Worm (Caenorhabditis elegans): ENCODE data around the gene nhr-47.

nhr-47 gene

ce11 chrV:5509134-5509533 is 4.1 kb downstream of the nhr-47 start:
- TF ChIP-seq hlh-15 (tag; optimal IDR thresholded peaks at IDR 0.05) (no peak), lin-11 (tag; optimal IDR thresholded peaks at IDR 0.05) (no peak), tbx-7 (tag; optimal IDR thresholded peaks at IDR 0.05) (no peak), ttx-3 (tag; optimal IDR thresholded peaks at IDR 0.05) (no peak), dve-1 (tag; optimal IDR thresholded peaks at IDR 0.05) (no peak), ceh-14 (tag; optimal IDR thresholded peaks at IDR 0.05) (no peak), Y22D7AL.16 (tag; optimal IDR thresholded peaks at IDR 0.05) (no peak), sox-4 (tag; optimal IDR thresholded peaks at IDR 0.05) (no peak), fkh-10 (GFP tag; optimal IDR thresholded peaks at IDR 0.05) (no peak), pha-4 (tag; optimal IDR thresholded peaks at IDR 0.05) (no peak), zip-5 (tag; optimal IDR thresholded peaks at IDR 0.05) (no peak), ceh-9 (tag; optimal IDR thresholded peaks at IDR 0.05) (no peak), rnt-1 (tag; optimal IDR thresholded peaks at IDR 0.05) (no peak), tbx-2 (tag; optimal IDR thresholded peaks at IDR 0.05) (no peak), lim-6 (tag; optimal IDR thresholded peaks at IDR 0.05) (no peak), pha-2 (tag; optimal IDR thresholded peaks at IDR 0.05) (no peak), eyg-1 (tag; optimal IDR thresholded peaks at IDR 0.05) (no peak)

- no peak for TF ChIP-seq pax-1 (tag; optimal IDR thresholded peaks at IDR 0.05)
- no peak for TF ChIP-seq pag-3 (tag; optimal IDR thresholded peaks at IDR 0.05; ENCODE audit: borderline replicate concordance)
- no peak for TF ChIP-seq npax-4 (tag; optimal IDR thresholded peaks at IDR 0.05)
- TF ChIP-seq ceh-19 (GFP tag; optimal IDR thresholded peaks at IDR 0.05) = no peak
These were observed 4.9 kb downstream of the nhr-47 start for ce11 chrV:5509966-5510365.

- TF ChIP-seq fkh-10 (GFP tag; optimal IDR thresholded peaks at IDR 0.05) (no peak), ceh-34 (tag; optimal IDR thresholded peaks at IDR 0.05) (no peak), madf-2 (tag; optimal IDR thresholded peaks at IDR 0.05) (no peak), hlh-8 (tag; optimal IDR thresholded peaks at IDR 0.05) (no peak)
These were observed 6.7 kb downstream of the nhr-47 start for ce11 chrV:5511720-5512119.

- TF ChIP-seq unc-3 (GFP tag; conservative IDR thresholded peaks at IDR 0.05) (no peak), unc-3 (tag; optimal IDR thresholded peaks at IDR 0.05) (no peak), ceh-45 (GFP tag; IDR thresholded peaks at IDR 0.05) (no peak), elt-2 (tag; optimal IDR thresholded peaks at IDR 0.05) (peak; percentile 15)
These were observed 7.5 kb downstream of the nhr-47 start for ce11 chrV:5512559-5512958.

ce11 chrV:5513630-5514378 is 8.8 kb downstream of the nhr-47 start, which contains the start of the genes hpo-15 and mms-19:
Gene hpo-15, minus strand, starts transcription at chrV:5513830.
Gene mms-19, plus strand, starts transcription at chrV:5514348.
- TF ChIP-seq unc-55 (GFP tag; optimal IDR thresholded peaks at IDR 0.05) = no peak
- no peak for TF ChIP-seq zip-5 (tag; optimal IDR thresholded peaks at IDR 0.05)
- TF ChIP-seq rnt-1 (tag; optimal IDR thresholded peaks at IDR 0.05) = no peak
- no peak for TF ChIP-seq pha-2 (tag; optimal IDR thresholded peaks at IDR 0.05)
- no peak for TF ChIP-seq unc-3 (GFP tag; conservative IDR thresholded peaks at IDR 0.05)
- TF ChIP-seq unc-3 (tag; optimal IDR thresholded peaks at IDR 0.05) = no peak
- no peak for TF ChIP-seq fkh-10 (GFP tag; optimal IDR thresholded peaks at IDR 0.05)
- no peak for TF ChIP-seq unc-42 (tag; optimal IDR thresholded peaks at IDR 0.05)
- no peak for TF ChIP-seq pqm-1 (tag; optimal IDR thresholded peaks at IDR 0.05)
- no peak for TF ChIP-seq Y22D7AL.16 (tag; optimal IDR thresholded peaks at IDR 0.05)
- TF ChIP-seq ceh-9 (tag; optimal IDR thresholded peaks at IDR 0.05) = no peak
- no peak for TF ChIP-seq ama-1 (optimal IDR thresholded peaks at IDR 0.05)
- TF ChIP-seq mec-3 (tag; optimal IDR thresholded peaks at IDR 0.05; ENCODE audit: borderline replicate concordance) = no peak
- no peak for TF ChIP-seq elt-2 (tag; optimal IDR thresholded peaks at IDR 0.05)
- no peak for TF ChIP-seq tbx-7 (tag; optimal IDR thresholded peaks at IDR 0.05)
- TF ChIP-seq ref-2 (tag; optimal IDR thresholded peaks at IDR 0.05) = no peak
- no peak for TF ChIP-seq ceh-45 (GFP tag; IDR thresholded peaks at IDR 0.05)
- no peak for TF ChIP-seq fkh-6 (tag; optimal IDR thresholded peaks at IDR 0.05)
